Worm (Caenorhabditis elegans) whole organism, midembryonic: ENCODE results near the gene M02B7.2.
A peak's percentile ranks its signal among the peaks of the same experiment; 100 is the strongest.

Experiments
- T22C8.4 ChIP-seq: fragments of 200-800 bp; sonication (Bioruptor generic); IDR thresholded peaks from 2 replicates; pipeline ENCODE4 v1.3.6; 2022; ENCODE audit warnings: missing genetic modification characterization, missing compliant biosample characterization
- cog-1 ChIP-seq: sonication (generic microtip); optimal IDR thresholded peaks from 2 replicates; lab custom pipeline; 2016; ENCODE audit warnings: missing genetic modification characterization, missing compliant biosample characterization
- flt-1 ChIP-seq: fragments of 200-800 bp; sonication (Bioruptor generic); IDR thresholded peaks from 2 replicates; pipeline ENCODE4 v1.3.6; 2022; ENCODE audit warnings: missing genetic modification characterization, missing compliant biosample characterization
- klf-2 ChIP-seq: fragments of 200-800 bp; sonication (Bioruptor generic); conservative IDR thresholded peaks from 2 replicates; pipeline ENCODE4 v1.3.6; 2022; ENCODE audit warnings: missing genetic modification reagents, missing genetic modification characterization, missing compliant biosample characterization
- med-1 ChIP-seq: sonication (generic microtip); optimal IDR thresholded peaks from 2 replicates; lab custom pipeline; 2017; ENCODE audit warnings: missing genetic modification characterization, mild to moderate bottlenecking, missing compliant biosample characterization, antibody characterized with exemption, missing genetic modification reagents; ENCODE audit not compliant: insufficient read depth
- ref-1 ChIP-seq: fragments of 200-800 bp; sonication (Bioruptor generic); conservative IDR thresholded peaks from 2 replicates; pipeline ENCODE4 v1.3.6; 2022; ENCODE audit warnings: missing genetic modification reagents, missing genetic modification characterization, missing compliant biosample characterization
- tab-1 ChIP-seq: fragments of 200-800 bp; sonication (Bioruptor generic); IDR thresholded peaks from 2 replicates; pipeline ENCODE4 v1.3.6; 2022; ENCODE audit warnings: missing genetic modification characterization, missing compliant biosample characterization
- ztf-23 ChIP-seq: fragments of 200-800 bp; sonication (Bioruptor generic); IDR thresholded peaks from 2 replicates; pipeline ENCODE4 v1.3.6; 2022; ENCODE audit warnings: missing genetic modification reagents, missing genetic modification characterization, missing compliant biosample characterization
- ztf-29 ChIP-seq: fragments of 200-800 bp; sonication (Bioruptor generic); IDR thresholded peaks from 2 replicates; pipeline ENCODE4 v1.3.6; 2022; ENCODE audit warnings: missing genetic modification reagents, missing genetic modification characterization, missing compliant biosample characterization

M02B7.2 gene

ce11 chrIV:3827724-3828123, 24.3 kb downstream of the M02B7.2 start:
- no peak for TF ChIP-seq cog-1
- no peak for TF ChIP-seq ztf-23
- TF ChIP-seq flt-1 (GFP tag; lab: Robert Waterston, UW) = no peak
- TF ChIP-seq ztf-29 (GFP tag; lab: Robert Waterston, UW) = no peak
- TF ChIP-seq T22C8.4 (GFP tag; lab: Robert Waterston, UW) = no peak
- TF ChIP-seq med-1 (GFP tag; lab: Kevin White, UChicago) = no peak

ce11 chrIV:3832040-3832439, 28.7 kb downstream of the M02B7.2 start:
- no peak for TF ChIP-seq klf-2 (GFP tag; lab: Robert Waterston, UW)

- TF ChIP-seq ref-1 (GFP tag; lab: Robert Waterston, UW) (no peak), flt-1 (GFP tag; lab: Robert Waterston, UW) (no peak), ztf-23 (no peak), tab-1 (no peak), med-1 (GFP tag; lab: Kevin White, UChicago) (no peak), cog-1 (no peak), klf-2 (GFP tag; lab: Robert Waterston, UW) (no peak), ztf-29 (GFP tag; lab: Robert Waterston, UW) (no peak), T22C8.4 (GFP tag; lab: Robert Waterston, UW) (no peak)
These were observed 30.4 kb downstream of the M02B7.2 start for ce11 chrIV:3833778-3834177.

ce11 chrIV:3835065-3835464, 31.7 kb downstream of the M02B7.2 start, which contains the start of gene cal-3:
Gene cal-3, minus strand, starts transcription at chrIV:3835165.
- TF ChIP-seq flt-1 (GFP tag; lab: Robert Waterston, UW) (no peak), cog-1 (no peak), klf-2 (GFP tag; lab: Robert Waterston, UW) (no peak), ztf-29 (GFP tag; lab: Robert Waterston, UW) (no peak), ref-1 (GFP tag; lab: Robert Waterston, UW) (no peak), tab-1 (no peak), ztf-23 (no peak), T22C8.4 (GFP tag; lab: Robert Waterston, UW) (no peak), med-1 (GFP tag; lab: Kevin White, UChicago) (no peak)

- TF ChIP-seq ztf-29 (GFP tag; lab: Robert Waterston, UW) (no peak), cog-1 (no peak), tab-1 (no peak), klf-2 (GFP tag; lab: Robert Waterston, UW) (no peak), ztf-23 (no peak), ref-1 (GFP tag; lab: Robert Waterston, UW) (no peak), T22C8.4 (GFP tag; lab: Robert Waterston, UW) (no peak), flt-1 (GFP tag; lab: Robert Waterston, UW) (no peak), med-1 (GFP tag; lab: Kevin White, UChicago) (no peak)
These were observed 35.3 kb downstream of the M02B7.2 start for ce11 chrIV:3838687-3839086.

ce11 chrIV:3839420-3839819, 36.0 kb downstream of the M02B7.2 start, which contains the start of gene F28F9.2:
Gene F28F9.2, plus strand, starts transcription at chrIV:3839720.
- TF ChIP-seq flt-1 (GFP tag; lab: Robert Waterston, UW) = no peak
- no peak for TF ChIP-seq tab-1
- TF ChIP-seq ref-1 (GFP tag; lab: Robert Waterston, UW) = no peak
- TF ChIP-seq cog-1 = no peak
- TF ChIP-seq T22C8.4 (GFP tag; lab: Robert Waterston, UW) = no peak
- no peak for TF ChIP-seq klf-2 (GFP tag; lab: Robert Waterston, UW)
- no peak for TF ChIP-seq ztf-29 (GFP tag; lab: Robert Waterston, UW)
- no peak for TF ChIP-seq ztf-23
- TF ChIP-seq med-1 (GFP tag; lab: Kevin White, UChicago) = no peak

ce11 chrIV:3840480-3840879, 37.1 kb downstream of the M02B7.2 start:
- TF ChIP-seq klf-2 (GFP tag; lab: Robert Waterston, UW) (no peak), med-1 (GFP tag; lab: Kevin White, UChicago) (no peak), flt-1 (GFP tag; lab: Robert Waterston, UW) (no peak), ztf-29 (GFP tag; lab: Robert Waterston, UW) (no peak), ref-1 (GFP tag; lab: Robert Waterston, UW) (no peak), tab-1 (no peak), cog-1 (no peak), ztf-23 (no peak), T22C8.4 (GFP tag; lab: Robert Waterston, UW) (no peak)

- TF ChIP-seq tab-1 (no peak), flt-1 (GFP tag; lab: Robert Waterston, UW) (no peak), klf-2 (GFP tag; lab: Robert Waterston, UW) (no peak), ref-1 (GFP tag; lab: Robert Waterston, UW) (no peak), T22C8.4 (GFP tag; lab: Robert Waterston, UW) (no peak), ztf-23 (no peak), med-1 (GFP tag; lab: Kevin White, UChicago) (no peak), ztf-29 (GFP tag; lab: Robert Waterston, UW) (no peak), cog-1 (no peak)
These were observed 38.2 kb downstream of the M02B7.2 start for ce11 chrIV:3841607-3842006.

- TF ChIP-seq ref-1 (GFP tag; lab: Robert Waterston, UW) = no peak
- no peak for TF ChIP-seq T22C8.4 (GFP tag; lab: Robert Waterston, UW)
- TF ChIP-seq med-1 (GFP tag; lab: Kevin White, UChicago) = no peak
- no peak for TF ChIP-seq tab-1
- TF ChIP-seq ztf-23 = no peak
- no peak for TF ChIP-seq klf-2 (GFP tag; lab: Robert Waterston, UW)
- TF ChIP-seq ztf-29 (GFP tag; lab: Robert Waterston, UW) = no peak
- TF ChIP-seq flt-1 (GFP tag; lab: Robert Waterston, UW) = no peak
- no peak for TF ChIP-seq cog-1
These were observed 39.7 kb downstream of the M02B7.2 start for ce11 chrIV:3843019-3843527.

ce11 chrIV:3844004-3844403, 40.6 kb downstream of the M02B7.2 start:
- TF ChIP-seq ref-1 (GFP tag; lab: Robert Waterston, UW) (no peak), med-1 (GFP tag; lab: Kevin White, UChicago) (no peak), T22C8.4 (GFP tag; lab: Robert Waterston, UW) (peak; percentile 23; the same call in 1 of the 2 replicates)
